Fruit fly (Drosophila melanogaster) whole organism, wandering third instar larva: Measurements from ENCODE around the gene vito.

ENCODE experiments used
- brk ChIP-seq: fragments of 200-800 bp; sonication (Bioruptor generic); optimal IDR thresholded peaks from 2 replicates; lab custom pipeline; 2016; ENCODE audit warnings: missing biosample characterization, mild to moderate bottlenecking, missing genetic modification characterization
- lola ChIP-seq: fragments of >200 bp; optimal IDR thresholded peaks from 2 replicates; lab custom pipeline; 2017; ENCODE audit warnings: missing biosample characterization, missing genetic modification characterization

dm6 chr3L:5821506-5821905, 44.4 kb upstream of the vito start:
- TF ChIP-seq brk (GFP tag; lab: Kevin White, UChicago) (no peak), lola (GFP tag; lab: Kevin White, UChicago) (no peak)
